Worm (Caenorhabditis elegans): ENCODE results near the gene ZK892.5.

The ZK892.5 gene

ce11 chrII:9989533-9989932 lies 18.5 kb upstream of the ZK892.5 start:
- TF ChIP-seq aly-2 (tag; optimal IDR thresholded peaks at IDR 0.05) (no peak), hmg-11 (tag; optimal IDR thresholded peaks at IDR 0.05) (no peak), fkh-10 (GFP tag; optimal IDR thresholded peaks at IDR 0.05) (no peak), ceh-16 (tag; optimal IDR thresholded peaks at IDR 0.05) (no peak), mdl-1 (tag; optimal IDR thresholded peaks at IDR 0.05) (no peak), fos-1 (tag; optimal IDR thresholded peaks at IDR 0.05) (no peak), egl-27 (tag; optimal IDR thresholded peaks at IDR 0.05) (no peak), tbx-2 (tag; optimal IDR thresholded peaks at IDR 0.05) (no peak), ceh-82 (tag; optimal IDR thresholded peaks at IDR 0.05) (no peak)

- TF ChIP-seq ceh-82 (tag; optimal IDR thresholded peaks at IDR 0.05): no peak
- no peak for TF ChIP-seq eor-1 (tag; optimal IDR thresholded peaks at IDR 0.05)
- no peak for TF ChIP-seq elt-3 (tag; optimal IDR thresholded peaks at IDR 0.05)
- no peak for TF ChIP-seq ZK546.5 (tag; optimal IDR thresholded peaks at IDR 0.05)
- no peak for TF ChIP-seq ceh-9 (tag; optimal IDR thresholded peaks at IDR 0.05)
- no peak for TF ChIP-seq lin-15B (tag; optimal IDR thresholded peaks at IDR 0.05)
- no peak for TF ChIP-seq sea-2 (GFP tag; optimal IDR thresholded peaks at IDR 0.05)
- TF ChIP-seq fos-1 (tag; optimal IDR thresholded peaks at IDR 0.05): no peak
- no peak for TF ChIP-seq aly-2 (tag; optimal IDR thresholded peaks at IDR 0.05)
- TF ChIP-seq nhr-43 (tag; optimal IDR thresholded peaks at IDR 0.05; ENCODE audit: poor library complexity, severe bottlenecking): no peak
- TF ChIP-seq egl-27 (tag; optimal IDR thresholded peaks at IDR 0.05): no peak
- TF ChIP-seq hmg-11 (tag; optimal IDR thresholded peaks at IDR 0.05): no peak
- no peak for TF ChIP-seq nhr-11 (tag; optimal IDR thresholded peaks at IDR 0.05)
Observed at ce11 chrII:9990812-9991211, 17.2 kb upstream of the ZK892.5 start, which contains the start of gene lec-3. TSS of gene lec-3 (plus strand) at chrII:9991112.

- TF ChIP-seq aly-2 (tag; optimal IDR thresholded peaks at IDR 0.05) (no peak), fkh-10 (GFP tag; optimal IDR thresholded peaks at IDR 0.05) (peak; percentile 12)
Observed at ce11 chrII:9992474-9992873, 15.5 kb upstream of the ZK892.5 start.

ce11 chrII:9994679-9995078 lies 13.3 kb upstream of the ZK892.5 start:
- TF ChIP-seq ceh-82 (tag; optimal IDR thresholded peaks at IDR 0.05): no peak
- no peak for TF ChIP-seq ztf-4 (tag; optimal IDR thresholded peaks at IDR 0.05)
- no peak for TF ChIP-seq nhr-23 (tag; optimal IDR thresholded peaks at IDR 0.05)
- TF ChIP-seq nfya-1 (tag; optimal IDR thresholded peaks at IDR 0.05; ENCODE audit: insufficient read depth): no peak
- TF ChIP-seq nhr-77 (tag; optimal IDR thresholded peaks at IDR 0.05): no peak
- no peak for TF ChIP-seq mml-1 (tag; optimal IDR thresholded peaks at IDR 0.05)
- no peak for TF ChIP-seq tbx-2 (tag; optimal IDR thresholded peaks at IDR 0.05)

ce11 chrII:10001065-10001464 lies 7.0 kb upstream of the ZK892.5 start, which contains the start of gene nlt-1:
TSS of gene nlt-1 (minus strand) at chrII:10001142.
- TF ChIP-seq egl-5 (tag; optimal IDR thresholded peaks at IDR 0.05) (no peak), elt-2 (tag; optimal IDR thresholded peaks at IDR 0.05) (peak; percentile 98), unc-62 (GFP tag; optimal IDR thresholded peaks at IDR 0.05) (no peak), pqm-1 (tag; optimal IDR thresholded peaks at IDR 0.05) (peak; percentile 98), nhr-23 (tag; optimal IDR thresholded peaks at IDR 0.05) (peak; percentile 13), jun-1 (tag; optimal IDR thresholded peaks at IDR 0.05) (peak; percentile 80), pha-4 (tag; optimal IDR thresholded peaks at IDR 0.05) (peak; percentile 50)

- TF ChIP-seq nhr-67 (tag; optimal IDR thresholded peaks at IDR 0.05): no peak
- no peak for TF ChIP-seq fos-1 (tag; optimal IDR thresholded peaks at IDR 0.05)
- no peak for TF ChIP-seq snpc-4 (tag; optimal IDR thresholded peaks at IDR 0.05)
- no peak for TF ChIP-seq elt-1 (tag; optimal IDR thresholded peaks at IDR 0.05)
- no peak for TF ChIP-seq hmg-11 (tag; optimal IDR thresholded peaks at IDR 0.05)
- TF ChIP-seq sea-2 (GFP tag; optimal IDR thresholded peaks at IDR 0.05): no peak
- TF ChIP-seq lin-39 (tag; optimal IDR thresholded peaks at IDR 0.05): no peak
- no peak for TF ChIP-seq lin-15B (tag; optimal IDR thresholded peaks at IDR 0.05)
- TF ChIP-seq pha-4 (tag; optimal IDR thresholded peaks at IDR 0.05): no peak
- TF ChIP-seq ceh-82 (tag; optimal IDR thresholded peaks at IDR 0.05): no peak
- no peak for TF ChIP-seq egl-5 (tag; optimal IDR thresholded peaks at IDR 0.05)
- TF ChIP-seq daf-12 (tag; optimal IDR thresholded peaks at IDR 0.05): no peak
- TF ChIP-seq nfya-1 (tag; optimal IDR thresholded peaks at IDR 0.05; ENCODE audit: insufficient read depth): no peak
- no peak for TF ChIP-seq tbx-2 (tag; optimal IDR thresholded peaks at IDR 0.05)
- no peak for TF ChIP-seq nhr-23 (tag; optimal IDR thresholded peaks at IDR 0.05)
Observed at ce11 chrII:10001546-10001945, 6.5 kb upstream of the ZK892.5 start, which contains the start of gene ZK892.3. TSS of gene ZK892.3 (plus strand) at chrII:10001846.

Data from whole organism, L3 larva.